Worm (Caenorhabditis elegans) whole organism, mixed stage, embryonic: Measurements from ENCODE around the gene dhhc-1.

ENCODE experiments used
- lin-32 ChIP-seq: fragments of 200-800 bp; sonication (Bioruptor generic); optimal IDR thresholded peaks from 2 replicates; lab custom pipeline; 2018; ENCODE audit warnings: mild to moderate bottlenecking, missing genetic modification characterization, missing compliant biosample characterization
- lsy-2 ChIP-seq: fragments of 150-350 bp; optimal IDR thresholded peaks from 2 replicates; lab custom pipeline; 2014; ENCODE audit warnings: missing biosample characterization, missing genetic modification characterization
- mab-5 ChIP-seq: fragments of 150-350 bp; optimal IDR thresholded peaks from 2 replicates; lab custom pipeline; 2014; ENCODE audit warnings: missing biosample characterization, missing genetic modification characterization
- nhr-12 ChIP-seq: fragments of 150-350 bp; optimal IDR thresholded peaks from 2 replicates; lab custom pipeline; 2014; ENCODE audit warnings: missing biosample characterization, missing genetic modification characterization
- nhr-237 ChIP-seq: fragments of 150-350 bp; optimal IDR thresholded peaks from 2 replicates; lab custom pipeline; 2014; ENCODE audit warnings: missing biosample characterization, missing genetic modification characterization
- nhr-76 ChIP-seq: sonication (generic microtip); optimal IDR thresholded peaks from 2 replicates; lab custom pipeline; 2017; ENCODE audit warnings: missing biosample characterization, missing genetic modification characterization
- pha-4 ChIP-seq: fragments of 150-350 bp; optimal IDR thresholded peaks from 2 replicates; lab custom pipeline; 2018; ENCODE audit warnings: missing biosample characterization, missing genetic modification reagents, missing genetic modification characterization
- snpc-4 ChIP-seq: fragments of 150-350 bp; optimal IDR thresholded peaks from 2 replicates; lab custom pipeline; 2014; ENCODE audit warnings: missing biosample characterization, missing genetic modification characterization
- unc-39 ChIP-seq: fragments of 150-350 bp; optimal IDR thresholded peaks from 2 replicates; lab custom pipeline; 2014; ENCODE audit warnings: missing biosample characterization, missing genetic modification characterization
- ztf-11 ChIP-seq: fragments of 150-350 bp; optimal IDR thresholded peaks from 2 replicates; lab custom pipeline; 2014; ENCODE audit warnings: missing biosample characterization, missing genetic modification characterization

ce11 chrX:15115748-15116147, 15.5 kb upstream of the dhhc-1 start:
- no peak for TF ChIP-seq nhr-237
- TF ChIP-seq lsy-2 (tag; lab: Kevin White, UChicago), result no peak
- no peak for TF ChIP-seq nhr-76 (tag; lab: Kevin White, UChicago)
- TF ChIP-seq pha-4 (tag; lab: Kevin White, UChicago), result no peak
- TF ChIP-seq snpc-4 (tag; lab: Kevin White, UChicago), result no peak
- TF ChIP-seq mab-5 (tag; lab: Kevin White, UChicago), result no peak
- TF ChIP-seq lin-32 (GFP tag; lab: Kevin White, UChicago), result no peak
- TF ChIP-seq nhr-12 (tag; lab: Kevin White, UChicago), result no peak
- TF ChIP-seq unc-39 (tag; lab: Kevin White, UChicago), result no peak
- TF ChIP-seq ztf-11 (tag; lab: Kevin White, UChicago), result no peak
